Fruit fly (Drosophila melanogaster) whole organism, adult: ENCODE results near the gene CG10802.

Experiments used
- CG12768 ChIP-seq: fragments of 200-800 bp; sonication (Bioruptor generic); optimal IDR thresholded peaks from 2 replicates; lab custom pipeline; 2017; ENCODE audit warnings: missing biosample characterization, missing genetic modification characterization, mild to moderate bottlenecking, moderate library complexity, missing genetic modification reagents
- CG14711 ChIP-seq: fragments of 200-800 bp; sonication (Bioruptor generic); optimal IDR thresholded peaks from 2 replicates; lab custom pipeline; 2018; ENCODE audit warnings: missing biosample characterization, mild to moderate bottlenecking, missing genetic modification characterization, moderate library complexity
- Crg-1 ChIP-seq: fragments of 200-800 bp; sonication (Bioruptor generic); optimal IDR thresholded peaks from 2 replicates; lab custom pipeline; 2016; ENCODE audit warnings: missing biosample characterization, missing genetic modification characterization
- Mnt ChIP-seq: fragments of 200-800 bp; sonication (Bioruptor generic); optimal IDR thresholded peaks from 2 replicates; lab custom pipeline; 2016; ENCODE audit warnings: missing biosample characterization, mild to moderate bottlenecking, missing genetic modification characterization
- bab1 ChIP-seq: fragments of 200-800 bp; sonication (Bioruptor generic); optimal IDR thresholded peaks from 3 replicates; lab custom pipeline; 2019; ENCODE audit warnings: missing biosample characterization, mild to moderate bottlenecking, missing genetic modification characterization, moderate library complexity
- cic ChIP-seq: fragments of 200-800 bp; sonication (Bioruptor generic); optimal IDR thresholded peaks from 2 replicates; lab custom pipeline; 2017; ENCODE audit warnings: missing biosample characterization, mild to moderate bottlenecking, missing genetic modification characterization, moderate library complexity
- toe ChIP-seq: fragments of 200-800 bp; sonication (Bioruptor generic); optimal IDR thresholded peaks from 2 replicates; lab custom pipeline; 2016; ENCODE audit warnings: missing biosample characterization, missing genetic modification characterization

DNA sequence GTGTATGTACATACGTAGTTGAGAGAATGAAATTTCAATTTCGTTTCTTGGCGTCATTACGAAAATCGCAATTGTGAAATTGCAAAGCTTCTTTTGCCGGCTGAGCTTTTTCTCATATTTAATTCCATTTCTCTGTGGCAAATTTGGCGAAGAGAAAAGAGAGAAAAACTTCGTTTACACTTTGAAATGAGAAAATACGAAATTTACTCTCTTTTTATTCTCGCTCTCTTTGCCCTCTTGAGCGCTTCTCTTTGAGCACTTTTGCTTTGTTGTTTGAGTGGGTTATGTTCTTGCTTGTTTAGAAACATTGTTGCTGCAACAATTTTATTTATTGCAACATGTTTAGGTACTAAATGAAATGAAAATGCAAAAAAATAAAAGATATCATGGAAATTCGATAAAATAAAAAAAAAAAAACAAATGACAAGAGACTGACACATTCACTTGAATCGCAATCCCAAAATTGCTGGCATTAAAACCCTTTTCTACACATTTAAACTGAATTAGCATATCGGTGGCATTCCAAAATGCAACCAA is 31.4 kb upstream of the CG10802 start:
- TF ChIP-seq toe (GFP tag; lab: Kevin White, UChicago) (no peak), cic (GFP tag; lab: Kevin White, UChicago) (peak; percentile 33), bab1 (GFP tag; lab: Kevin White, UChicago) (no peak), CG12768 (GFP tag; lab: Kevin White, UChicago) (no peak), CG14711 (tag; lab: Kevin White, UChicago) (no peak), Crg-1 (GFP tag; lab: Kevin White, UChicago) (no peak), Mnt (GFP tag; lab: Kevin White, UChicago) (no peak)
